Worm (Caenorhabditis elegans) whole organism, L4 larva: ENCODE measurements around the gene piit-1.

ENCODE experiments used
- daf-16 ChIP-seq, 3 experiments: sonication (generic microtip); optimal IDR thresholded peaks; 2 replicates each; lab custom pipeline; 2016 to 2017; ENCODE audit warnings: missing genetic modification characterization in 3 of 3, missing genetic modification reagents in 3 of 3, mild to moderate bottlenecking in 2 of 3, missing compliant biosample characterization in 2 of 3, missing biosample characterization in 1 of 3, moderate library complexity in 1 of 3
- dpl-1 ChIP-seq: fragments of 150-350 bp; optimal IDR thresholded peaks from 2 replicates; lab custom pipeline; 2014; ENCODE audit warnings: missing biosample characterization, missing genetic modification reagents, missing genetic modification characterization
- fos-1 ChIP-seq: fragments of 150-350 bp; optimal IDR thresholded peaks from 2 replicates; lab custom pipeline; 2014; ENCODE audit warnings: missing biosample characterization, missing genetic modification characterization
- hmg-1.1 ChIP-seq: fragments of 200-800 bp; sonication (Bioruptor generic); IDR thresholded peaks from 2 replicates; pipeline ENCODE4 v1.3.6; 2022; ENCODE audit warnings: missing genetic modification reagents, missing genetic modification characterization, missing compliant biosample characterization
- snpc-4 ChIP-seq: fragments of 150-350 bp; optimal IDR thresholded peaks from 2 replicates; lab custom pipeline; 2014; ENCODE audit warnings: missing biosample characterization, missing genetic modification characterization

- TF ChIP-seq fos-1 (tag; lab: Kevin White, UChicago) (no peak), daf-16 (GFP tag; optimal IDR thresholded peaks at IDR 0.05; lab: Kevin White, UChicago) (no peak), daf-16 (tag; optimal IDR thresholded peaks at IDR 0.05; lab: Kevin White, UChicago) (no peak), dpl-1 (GFP tag; lab: Kevin White, UChicago) (no peak), snpc-4 (tag; lab: Kevin White, UChicago) (no peak), hmg-1.1 (no peak)
Observed at ce11 chrV:11615948-11616681, 6.2 kb upstream of the piit-1 start, which contains the start of gene nlp-24.
